Fruit fly (Drosophila melanogaster): ENCODE data around the gene eEF1delta.

The eEF1delta gene

DNA sequence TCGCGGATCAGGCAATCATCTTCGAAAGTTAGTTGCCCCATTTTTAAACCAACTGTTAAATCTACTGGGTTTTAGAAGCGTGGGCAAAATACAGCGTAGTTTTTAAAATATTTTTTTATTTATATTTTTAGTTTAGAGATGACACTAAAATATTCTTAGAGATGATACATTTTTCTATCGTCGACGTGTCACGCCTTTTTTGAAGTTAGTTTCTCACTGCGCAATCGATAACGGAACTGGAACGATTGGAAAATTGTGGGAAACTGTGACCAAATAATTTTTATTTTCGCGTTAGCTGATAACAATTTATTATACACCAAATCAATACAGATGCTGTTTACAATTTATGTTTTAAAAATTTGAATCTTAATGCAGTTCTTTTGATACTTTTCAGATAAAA is 46.4 kb downstream of the eEF1delta start, which contains the start of gene Utx:
Gene Utx, minus strand, starts transcription at position 154 of the 400 bp plus-strand sequence.
- TF ChIP-seq Vsx2 (GFP tag; optimal IDR thresholded peaks at IDR 0.05; ENCODE audit: partially characterized antibody), result no peak
- TF ChIP-seq woc (GFP tag; optimal IDR thresholded peaks at IDR 0.05), result peak; percentile 71
- TF ChIP-seq dl (GFP tag; optimal IDR thresholded peaks at IDR 0.05; ENCODE audit: insufficient read depth in 1 of 2, partially characterized antibody in 2 of 2), result no peak
- TF ChIP-seq OdsH (GFP tag; optimal IDR thresholded peaks at IDR 0.05), result no peak
- TF ChIP-seq sage (GFP tag; optimal IDR thresholded peaks at IDR 0.05), result no peak
- no peak for TF ChIP-seq CG32264 (GFP tag; optimal IDR thresholded peaks at IDR 0.05)
- TF ChIP-seq foxo (GFP tag; optimal IDR thresholded peaks at IDR 0.05), result no peak
- TF ChIP-seq ey (GFP tag; optimal IDR thresholded peaks at IDR 0.05), result no peak
- TF ChIP-seq Hr78 (GFP tag; optimal IDR thresholded peaks at IDR 0.05), result no peak
- TF ChIP-seq Jra (GFP tag; optimal IDR thresholded peaks at IDR 0.05), result no peak
- TF ChIP-seq psq (GFP tag; optimal IDR thresholded peaks at IDR 0.05), result no peak
- TF ChIP-seq Hnf4 (GFP tag; optimal IDR thresholded peaks at IDR 0.05), result no peak
- no peak for TF ChIP-seq Sp1 (GFP tag; optimal IDR thresholded peaks at IDR 0.05)
- no peak for TF ChIP-seq dsf (GFP tag; optimal IDR thresholded peaks at IDR 0.05; ENCODE audit: borderline replicate concordance)
- TF ChIP-seq h (GFP tag; optimal IDR thresholded peaks at IDR 0.05), result no peak
- peak; percentile 23 for TF ChIP-seq Hr83 (GFP tag; optimal IDR thresholded peaks at IDR 0.05; ENCODE audit: poor library complexity, severe bottlenecking)

DNA sequence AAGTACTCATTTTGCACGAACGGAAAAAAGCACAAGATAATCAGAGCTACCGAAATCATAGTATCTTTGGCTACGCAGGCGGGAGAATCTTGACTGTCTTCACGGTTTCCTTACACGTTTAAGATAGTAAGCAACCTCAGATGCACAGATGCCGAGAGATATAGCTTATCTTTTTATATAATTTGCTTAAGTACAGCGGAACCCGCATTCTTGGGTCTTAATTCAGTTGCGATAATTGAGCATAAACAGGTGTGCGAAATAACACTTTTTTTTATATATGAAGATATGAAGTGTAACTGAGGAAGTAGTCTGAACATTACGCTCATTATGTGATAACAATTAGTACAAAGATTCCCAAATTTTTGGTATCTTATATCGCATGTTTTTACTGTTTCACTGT is 48.5 kb downstream of the eEF1delta start, which contains the start of gene CG34043:
Gene CG34043, minus strand, starts transcription at position 101 of the 400 bp plus-strand sequence.
- TF ChIP-seq rgr (GFP tag; optimal IDR thresholded peaks at IDR 0.05) (no peak), Vsx2 (GFP tag; optimal IDR thresholded peaks at IDR 0.05; ENCODE audit: partially characterized antibody) (no peak), CG9705 (GFP tag; optimal IDR thresholded peaks at IDR 0.05) (no peak), N (GFP tag; optimal IDR thresholded peaks at IDR 0.05) (no peak), sv (GFP tag; optimal IDR thresholded peaks at IDR 0.05) (no peak), Mio (GFP tag; optimal IDR thresholded peaks at IDR 0.05) (no peak)

Measured in whole organism, wandering third instar larva.